Worm (Caenorhabditis elegans) whole organism, L3 larva: ENCODE data around the gene pde-12.

Experiments
- R02D3.7 ChIP-seq: fragments of 150-350 bp; optimal IDR thresholded peaks from 2 replicates; lab custom pipeline; 2014; ENCODE audit warnings: missing biosample characterization, missing genetic modification characterization
- aly-2 ChIP-seq: fragments of 150-350 bp; optimal IDR thresholded peaks from 2 replicates; lab custom pipeline; 2014; ENCODE audit warnings: missing biosample characterization, missing genetic modification characterization
- ama-1 ChIP-seq: fragments of 150-350 bp; optimal IDR thresholded peaks from 2 replicates; lab custom pipeline; 2018
- ceh-16 ChIP-seq: sonication (generic microtip); optimal IDR thresholded peaks from 2 replicates; lab custom pipeline; 2017; ENCODE audit warnings: missing biosample characterization, missing genetic modification characterization
- egl-27 ChIP-seq: sonication (generic microtip); optimal IDR thresholded peaks from 4 replicates; lab custom pipeline; 2017; ENCODE audit warnings: missing biosample characterization, missing genetic modification reagents, missing genetic modification characterization
- fos-1 ChIP-seq: fragments of 150-350 bp; optimal IDR thresholded peaks from 2 replicates; lab custom pipeline; 2014; ENCODE audit warnings: missing biosample characterization, missing genetic modification characterization
- mdl-1 ChIP-seq: fragments of 150-350 bp; optimal IDR thresholded peaks from 2 replicates; lab custom pipeline; 2014; ENCODE audit warnings: missing biosample characterization, missing genetic modification characterization
- nfya-1 ChIP-seq: sonication (generic microtip); optimal IDR thresholded peaks from 2 replicates; lab custom pipeline; 2017; ENCODE audit warnings: missing genetic modification characterization, mild to moderate bottlenecking, missing compliant biosample characterization, antibody characterized with exemption, moderate library complexity; ENCODE audit not compliant: insufficient read depth
- nhr-237 ChIP-seq: fragments of 150-350 bp; optimal IDR thresholded peaks from 2 replicates; lab custom pipeline; 2014; ENCODE audit warnings: missing biosample characterization, missing genetic modification characterization
- nhr-77 ChIP-seq: fragments of 150-350 bp; optimal IDR thresholded peaks from 2 replicates; lab custom pipeline; 2014; ENCODE audit warnings: missing biosample characterization, missing genetic modification characterization
- snpc-4 ChIP-seq: fragments of 150-350 bp; optimal IDR thresholded peaks from 2 replicates; lab custom pipeline; 2014; ENCODE audit warnings: missing biosample characterization, missing genetic modification characterization
- unc-62 ChIP-seq: fragments of 150-350 bp; sonication (generic microtip); optimal IDR thresholded peaks from 4 replicates; lab custom pipeline; 2014; ENCODE audit warnings: missing biosample characterization, missing genetic modification reagents, missing genetic modification characterization

ce11 chrIII:10815199-10815598, 29.6 kb downstream of the pde-12 start:
- TF ChIP-seq nhr-77 (tag; lab: Kevin White, UChicago) (no peak), R02D3.7 (tag; lab: Kevin White, UChicago) (no peak), fos-1 (no peak), nfya-1 (tag; lab: Kevin White, UChicago) (no peak), snpc-4 (tag; lab: Kevin White, UChicago) (no peak), aly-2 (tag; lab: Kevin White, UChicago) (no peak), unc-62 (GFP tag; lab: Kevin White, UChicago) (no peak), ama-1 (lab: Kevin White, UChicago) (no peak), egl-27 (tag; lab: Kevin White, UChicago) (no peak), ceh-16 (tag; lab: Kevin White, UChicago) (no peak), nhr-237 (tag; lab: Kevin White, UChicago) (no peak), mdl-1 (no peak)
